Worm (Caenorhabditis elegans) whole organism, L2 larva: ENCODE data around the gene ttr-39.

Source experiments
- R02D3.7 ChIP-seq: fragments of 150-350 bp; optimal IDR thresholded peaks from 2 replicates; lab custom pipeline; 2014; ENCODE audit warnings: missing biosample characterization, missing genetic modification characterization
- Y55F3AM.14 ChIP-seq: fragments of 200-800 bp; sonication (Bioruptor generic); optimal IDR thresholded peaks from 2 replicates; lab custom pipeline; 2018; ENCODE audit warnings: mild to moderate bottlenecking, missing genetic modification characterization, missing compliant biosample characterization
- aly-2 ChIP-seq: fragments of 150-350 bp; optimal IDR thresholded peaks from 2 replicates; lab custom pipeline; 2014; ENCODE audit warnings: missing biosample characterization, missing genetic modification characterization
- ama-1 ChIP-seq: fragments of 150-350 bp; optimal IDR thresholded peaks from 2 replicates; lab custom pipeline; 2018; ENCODE audit warnings: inconsistent platforms
- blmp-1 ChIP-seq: sonication (generic microtip); optimal IDR thresholded peaks from 2 replicates; lab custom pipeline; 2017; ENCODE audit warnings: missing genetic modification characterization, mild to moderate bottlenecking, missing compliant biosample characterization, antibody characterized with exemption, moderate library complexity; ENCODE audit not compliant: insufficient read depth
- ceh-16 ChIP-seq: fragments of 150-350 bp; optimal IDR thresholded peaks from 2 replicates; lab custom pipeline; 2014; ENCODE audit warnings: missing biosample characterization, missing genetic modification characterization
- ceh-82 ChIP-seq: fragments of 150-350 bp; optimal IDR thresholded peaks from 2 replicates; lab custom pipeline; 2014; ENCODE audit warnings: missing biosample characterization, missing genetic modification characterization
- crh-2 ChIP-seq: sonication (generic microtip); optimal IDR thresholded peaks from 2 replicates; lab custom pipeline; 2017; ENCODE audit warnings: missing biosample characterization, missing genetic modification characterization
- elt-3 ChIP-seq: sonication (generic microtip); optimal IDR thresholded peaks from 2 replicates; lab custom pipeline; 2017; ENCODE audit warnings: missing biosample characterization, missing genetic modification characterization
- fos-1 ChIP-seq: fragments of 150-350 bp; optimal IDR thresholded peaks from 2 replicates; lab custom pipeline; 2014; ENCODE audit warnings: missing biosample characterization, missing genetic modification characterization
- gmeb-1 ChIP-seq: fragments of 150-350 bp; optimal IDR thresholded peaks from 2 replicates; lab custom pipeline; 2014; ENCODE audit warnings: missing biosample characterization, missing genetic modification characterization
- lin-11 ChIP-seq: fragments of 150-350 bp; sonication (generic microtip); optimal IDR thresholded peaks from 2 replicates; lab custom pipeline; 2014; ENCODE audit warnings: missing biosample characterization, missing genetic modification characterization, inconsistent platforms, mixed read lengths
- lin-13 ChIP-seq: fragments of 150-350 bp; optimal IDR thresholded peaks from 2 replicates; lab custom pipeline; 2014; ENCODE audit warnings: missing biosample characterization, missing genetic modification reagents, missing genetic modification characterization
- lsy-2 ChIP-seq, 2 experiments: fragments of 150-350 bp in 1 of 2; sonication (generic microtip) in 1 of 2; optimal IDR thresholded peaks; 2 replicates each; lab custom pipeline; 2014 to 2017; ENCODE audit warnings: missing biosample characterization in 2 of 2, missing genetic modification characterization in 2 of 2
- mab-5 ChIP-seq: fragments of 150-350 bp; optimal IDR thresholded peaks from 2 replicates; lab custom pipeline; 2014; ENCODE audit warnings: missing biosample characterization, missing genetic modification characterization
- mdl-1 ChIP-seq, 2 experiments: fragments of 150-350 bp in 1 of 2; sonication (generic microtip) in 1 of 2; optimal IDR thresholded peaks; 2 replicates each; lab custom pipeline; 2017; ENCODE audit warnings: missing biosample characterization in 2 of 2, missing genetic modification characterization in 2 of 2
- nhr-10 ChIP-seq: sonication (generic microtip); optimal IDR thresholded peaks from 2 replicates; lab custom pipeline; 2017; ENCODE audit warnings: missing biosample characterization, missing genetic modification characterization
- nhr-11 ChIP-seq: fragments of 150-350 bp; optimal IDR thresholded peaks from 2 replicates; lab custom pipeline; 2014; ENCODE audit warnings: missing biosample characterization, missing genetic modification characterization
- nhr-23 ChIP-seq: fragments of 150-350 bp; optimal IDR thresholded peaks from 2 replicates; lab custom pipeline; 2014; ENCODE audit warnings: missing biosample characterization, missing genetic modification reagents, missing genetic modification characterization
- nhr-237 ChIP-seq: fragments of 150-350 bp; optimal IDR thresholded peaks from 2 replicates; lab custom pipeline; 2014; ENCODE audit warnings: missing biosample characterization, missing genetic modification characterization
- nhr-6 ChIP-seq: fragments of 150-350 bp; optimal IDR thresholded peaks from 2 replicates; lab custom pipeline; 2014; ENCODE audit warnings: missing biosample characterization, missing genetic modification characterization
- peb-1 ChIP-seq: fragments of 150-350 bp; optimal IDR thresholded peaks from 2 replicates; lab custom pipeline; 2014; ENCODE audit warnings: missing biosample characterization, missing genetic modification characterization
- sem-4 ChIP-seq: fragments of 150-350 bp; optimal IDR thresholded peaks from 2 replicates; lab custom pipeline; 2014; ENCODE audit warnings: missing biosample characterization, missing genetic modification reagents, missing genetic modification characterization
- skn-1 ChIP-seq: sonication (generic microtip); optimal IDR thresholded peaks from 2 replicates; lab custom pipeline; 2017; ENCODE audit warnings: missing biosample characterization, missing genetic modification characterization
- sma-3 ChIP-seq: sonication (generic microtip); optimal IDR thresholded peaks from 2 replicates; lab custom pipeline; 2016; ENCODE audit warnings: missing genetic modification reagents, missing genetic modification characterization, missing compliant biosample characterization
- sma-9 ChIP-seq, 2 experiments: fragments of 150-350 bp in 1 of 2; sonication (generic microtip) in 1 of 2; optimal IDR thresholded peaks; 2 replicates each; lab custom pipeline; 2014 to 2016; ENCODE audit warnings: missing genetic modification characterization in 2 of 2, mild to moderate bottlenecking in 1 of 2, missing biosample characterization in 1 of 2, missing compliant biosample characterization in 1 of 2, missing genetic modification reagents in 1 of 2, moderate library complexity in 1 of 2
- snpc-4 ChIP-seq: fragments of 150-350 bp; optimal IDR thresholded peaks from 2 replicates; lab custom pipeline; 2014; ENCODE audit warnings: missing biosample characterization, missing genetic modification characterization
- unc-55 ChIP-seq: fragments of 150-350 bp; sonication (generic microtip); optimal IDR thresholded peaks from 3 replicates; lab custom pipeline; 2014; ENCODE audit warnings: missing biosample characterization, missing genetic modification reagents, missing genetic modification characterization
- unc-62 ChIP-seq: fragments of 150-350 bp; optimal IDR thresholded peaks from 2 replicates; lab custom pipeline; 2014; ENCODE audit warnings: missing biosample characterization, missing genetic modification reagents, missing genetic modification characterization
- ztf-11 ChIP-seq: sonication (generic microtip); optimal IDR thresholded peaks from 2 replicates; lab custom pipeline; 2017; ENCODE audit warnings: missing biosample characterization, missing genetic modification characterization
- ztf-4 ChIP-seq: fragments of 150-350 bp; optimal IDR thresholded peaks from 2 replicates; lab custom pipeline; 2014; ENCODE audit warnings: missing biosample characterization, missing genetic modification characterization

Gene ttr-39

DNA sequence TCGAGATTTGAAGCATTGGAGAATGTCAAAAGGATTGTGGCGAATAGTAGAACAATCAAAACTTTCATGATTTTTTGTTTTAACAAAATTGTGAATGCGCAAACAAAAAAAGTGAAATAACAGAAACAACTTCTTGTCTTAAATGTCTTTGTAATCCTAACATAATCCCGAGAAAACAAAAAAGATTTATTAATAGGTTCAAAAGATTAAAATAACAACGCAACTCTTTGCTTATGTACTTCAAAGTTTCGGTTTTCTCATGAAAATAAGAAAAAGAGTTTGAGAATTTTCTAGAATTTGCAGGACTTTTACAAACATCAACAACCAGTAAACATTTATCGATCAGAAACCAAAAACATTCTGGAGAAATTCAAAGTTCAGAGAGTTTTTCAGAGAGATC lies at the start of gene ttr-39:
TSS of gene ttr-39 (minus strand) at position 101 of the 400 bp plus-strand sequence.
- TF ChIP-seq gmeb-1 (tag; lab: Kevin White, UChicago) (no peak), sma-3 (GFP tag; lab: Kevin White, UChicago) (no peak), fos-1 (tag; lab: Kevin White, UChicago) (no peak), unc-62 (GFP tag; lab: Kevin White, UChicago) (no peak), nhr-10 (tag; lab: Kevin White, UChicago) (no peak), blmp-1 (tag; lab: Kevin White, UChicago) (no peak), snpc-4 (tag; lab: Kevin White, UChicago) (no peak), R02D3.7 (tag; lab: Kevin White, UChicago) (no peak), ztf-4 (tag; lab: Kevin White, UChicago) (no peak), peb-1 (tag; lab: Kevin White, UChicago) (no peak), ama-1 (lab: Kevin White, UChicago) (no peak), ceh-82 (tag; lab: Kevin White, UChicago) (no peak), nhr-23 (no peak), mab-5 (tag; lab: Kevin White, UChicago) (no peak)
- TF ChIP-seq, all 48 proteins: peak for 0

DNA sequence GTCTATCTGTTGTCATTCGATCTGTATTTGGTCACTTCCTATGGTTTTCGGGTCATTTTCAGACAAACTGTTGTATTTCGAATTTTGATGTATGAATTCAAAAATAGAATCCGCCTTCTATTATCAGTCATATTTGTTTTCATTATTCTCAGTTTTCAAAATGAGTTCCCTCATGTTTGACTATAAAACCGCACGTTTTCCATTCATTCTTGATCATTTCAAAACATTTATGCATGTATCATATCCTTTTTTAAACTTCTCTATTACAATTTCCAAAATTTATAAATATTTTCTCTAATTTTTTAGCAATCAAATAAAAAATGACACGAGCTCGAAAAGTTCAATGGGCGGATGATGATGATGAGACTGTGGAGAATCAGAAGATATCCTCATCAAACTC lies 48.1 kb upstream of the ttr-39 start, which contains the start of gene K08F4.12:
TSS of gene K08F4.12 (plus strand) at position 301 of the 400 bp plus-strand sequence.
- no peak for TF ChIP-seq ceh-16 (tag; lab: Kevin White, UChicago)
- no peak for TF ChIP-seq lsy-2 (tag; optimal IDR thresholded peaks at IDR 0.05; lab: Kevin White, UChicago)

DNA sequence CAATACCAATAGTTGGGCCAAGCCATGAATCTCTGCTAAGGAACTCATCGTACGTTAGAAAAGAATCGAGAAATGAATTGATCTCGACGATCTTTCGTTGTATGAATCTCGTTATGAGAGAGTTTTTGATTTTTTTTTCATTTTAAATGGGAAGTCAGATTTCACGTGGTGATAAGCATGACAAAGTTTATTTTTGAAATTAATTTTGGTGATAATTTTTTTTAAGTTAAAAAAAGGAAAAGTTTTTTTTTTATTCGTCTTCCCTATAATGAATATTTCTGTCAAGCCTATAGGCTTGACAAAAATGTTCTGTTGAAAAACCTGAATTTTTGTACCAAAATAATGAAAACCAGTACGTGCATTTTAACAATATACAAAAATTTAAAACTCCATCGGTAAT lies 46.1 kb upstream of the ttr-39 start, which contains the start of gene K08F4.5:
TSS of gene K08F4.5 (minus strand) at position 101 of the 400 bp plus-strand sequence.
- TF ChIP-seq mdl-1 (tag; optimal IDR thresholded peaks at IDR 0.05; lab: Kevin White, UChicago): no peak
- TF ChIP-seq lin-13 (GFP tag; lab: Kevin White, UChicago): no peak
- no peak for TF ChIP-seq nhr-6
- no peak for TF ChIP-seq nhr-10 (tag; lab: Kevin White, UChicago)
- no peak for TF ChIP-seq nhr-11 (tag; lab: Kevin White, UChicago)
- no peak for TF ChIP-seq skn-1
- TF ChIP-seq ceh-16 (tag; lab: Kevin White, UChicago): no peak
- no peak for TF ChIP-seq elt-3 (tag; lab: Kevin White, UChicago)
- no peak for TF ChIP-seq unc-55 (GFP tag; lab: Kevin White, UChicago)
- no peak for TF ChIP-seq peb-1 (tag; lab: Kevin White, UChicago)
- TF ChIP-seq blmp-1 (tag; lab: Kevin White, UChicago): no peak
- no peak for TF ChIP-seq ztf-11 (tag; lab: Kevin White, UChicago)
- no peak for TF ChIP-seq lin-11 (tag; lab: Kevin White, UChicago)
- TF ChIP-seq sma-9 (GFP tag; optimal IDR thresholded peaks at IDR 0.05; lab: Kevin White, UChicago): no peak
- no peak for TF ChIP-seq sma-9 (tag; optimal IDR thresholded peaks at IDR 0.05; lab: Kevin White, UChicago)
- TF ChIP-seq snpc-4 (tag; lab: Kevin White, UChicago): no peak
- TF ChIP-seq, all 48 proteins: peak for 0

DNA sequence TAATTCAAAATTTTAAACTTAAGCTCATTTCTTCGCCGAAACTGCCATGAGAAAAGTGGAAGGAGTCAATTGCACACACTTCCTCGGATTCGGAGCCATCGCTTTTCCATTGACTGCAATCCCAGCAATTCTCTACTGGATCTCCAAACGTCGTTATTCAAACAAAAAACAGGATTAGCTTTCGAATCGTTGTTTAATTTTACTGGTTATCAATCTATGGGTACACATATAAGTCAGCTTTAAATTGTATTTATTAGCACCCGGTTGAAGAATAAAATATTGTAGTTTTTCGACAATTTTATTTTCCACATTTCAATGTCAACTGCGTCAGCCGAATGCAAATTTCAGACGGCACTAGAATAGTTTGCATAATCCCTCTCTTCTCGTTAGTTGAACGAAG lies 40.3 kb upstream of the ttr-39 start, which contains the start of gene glt-3:
TSS of gene glt-3 (plus strand) at position 301 of the 400 bp plus-strand sequence.
- TF ChIP-seq sma-9 (GFP tag; optimal IDR thresholded peaks at IDR 0.05; lab: Kevin White, UChicago): no peak
- no peak for TF ChIP-seq sma-9 (tag; optimal IDR thresholded peaks at IDR 0.05; lab: Kevin White, UChicago)
- TF ChIP-seq unc-55 (GFP tag; lab: Kevin White, UChicago): no peak
- TF ChIP-seq elt-3 (tag; lab: Kevin White, UChicago): no peak
- no peak for TF ChIP-seq aly-2 (tag; lab: Kevin White, UChicago)
- TF ChIP-seq nhr-23: no peak
- TF ChIP-seq unc-62 (GFP tag; lab: Kevin White, UChicago): no peak
- no peak for TF ChIP-seq crh-2
- TF ChIP-seq snpc-4 (tag; lab: Kevin White, UChicago): no peak
- no peak for TF ChIP-seq nhr-237 (tag; lab: Kevin White, UChicago)
- no peak for TF ChIP-seq sma-3 (GFP tag; lab: Kevin White, UChicago)
- TF ChIP-seq lin-13 (GFP tag; lab: Kevin White, UChicago): no peak
- TF ChIP-seq sem-4 (tag; lab: Kevin White, UChicago): no peak
- no peak for TF ChIP-seq mdl-1 (tag; optimal IDR thresholded peaks at IDR 0.05; lab: Kevin White, UChicago)
- no peak for TF ChIP-seq peb-1 (tag; lab: Kevin White, UChicago)
- TF ChIP-seq gmeb-1 (tag; lab: Kevin White, UChicago): no peak
- no peak for TF ChIP-seq nhr-10 (tag; lab: Kevin White, UChicago)
- no peak for TF ChIP-seq ztf-4 (tag; lab: Kevin White, UChicago)
- no peak for TF ChIP-seq Y55F3AM.14 (GFP tag; lab: Kevin White, UChicago)
